Fruit fly (Drosophila melanogaster) whole organism, embryonic: ENCODE data around the gene CG4982.

ENCODE experiments used
- CG17385 ChIP-seq: fragments of 200-800 bp; sonication (Bioruptor generic); optimal IDR thresholded peaks from 3 replicates; lab custom pipeline; 2018; ENCODE audit warnings: missing biosample characterization, mild to moderate bottlenecking, missing genetic modification characterization
- CG18619 ChIP-seq: fragments of 200-800 bp; sonication (Bioruptor generic); optimal IDR thresholded peaks from 3 replicates; lab custom pipeline; 2017; ENCODE audit warnings: missing biosample characterization, mild to moderate bottlenecking, missing genetic modification characterization
- CG9215 ChIP-seq: fragments of 200-800 bp; sonication (Bioruptor generic); IDR thresholded peaks from 2 replicates; pipeline ENCODE4 v1.3.6; 2022; ENCODE audit warnings: missing biosample characterization, missing genetic modification characterization
- knrl ChIP-seq: fragments of 200-800 bp; sonication (Bioruptor generic); IDR thresholded peaks from 3 replicates; pipeline ENCODE4 v1.3.6; 2022; ENCODE audit warnings: missing biosample characterization, missing genetic modification characterization; ENCODE audit not compliant: partially characterized antibody

- TF ChIP-seq CG17385 (GFP tag; lab: Kevin White, UChicago) = peak; percentile 18
- no peak for TF ChIP-seq CG9215 (GFP tag; lab: Robert Waterston, UW)
- TF ChIP-seq CG18619 = no peak
- no peak for TF ChIP-seq knrl (GFP tag; lab: Robert Waterston, UW)
Measured at dm6 chr3L:16286258-16286657, 15.0 kb upstream of the CG4982 start.
